Worm (Caenorhabditis elegans) whole organism, L2 larva: Measurements from ENCODE around the gene T04C12.11.

Source experiments
- ZK546.5 ChIP-seq: sonication (generic microtip); optimal IDR thresholded peaks from 2 replicates; lab custom pipeline; 2017; ENCODE audit warnings: missing biosample characterization, missing genetic modification characterization
- alr-1 ChIP-seq: fragments of 150-350 bp; optimal IDR thresholded peaks from 2 replicates; lab custom pipeline; 2014; ENCODE audit warnings: missing biosample characterization, missing genetic modification characterization
- ceh-16 ChIP-seq: fragments of 150-350 bp; optimal IDR thresholded peaks from 2 replicates; lab custom pipeline; 2014; ENCODE audit warnings: missing biosample characterization, missing genetic modification characterization
- crh-2 ChIP-seq: sonication (generic microtip); optimal IDR thresholded peaks from 2 replicates; lab custom pipeline; 2017; ENCODE audit warnings: missing biosample characterization, missing genetic modification characterization
- egl-27 ChIP-seq: sonication (generic microtip); optimal IDR thresholded peaks from 3 replicates; lab custom pipeline; 2017; ENCODE audit warnings: missing biosample characterization, missing genetic modification reagents, missing genetic modification characterization
- lin-13 ChIP-seq: fragments of 150-350 bp; optimal IDR thresholded peaks from 2 replicates; lab custom pipeline; 2014; ENCODE audit warnings: missing biosample characterization, missing genetic modification reagents, missing genetic modification characterization
- lin-39 ChIP-seq: fragments of 150-350 bp; optimal IDR thresholded peaks from 2 replicates; lab custom pipeline; 2014; ENCODE audit warnings: missing biosample characterization, missing genetic modification reagents, missing genetic modification characterization
- lsy-2 ChIP-seq, 2 experiments: fragments of 150-350 bp in 1 of 2; sonication (generic microtip) in 1 of 2; optimal IDR thresholded peaks; 2 replicates each; lab custom pipeline; 2014 to 2017; ENCODE audit warnings: missing biosample characterization in 2 of 2, missing genetic modification characterization in 2 of 2
- nhr-10 ChIP-seq: sonication (generic microtip); optimal IDR thresholded peaks from 2 replicates; lab custom pipeline; 2017; ENCODE audit warnings: missing biosample characterization, missing genetic modification characterization
- nhr-12 ChIP-seq: fragments of 150-350 bp; optimal IDR thresholded peaks from 2 replicates; lab custom pipeline; 2014; ENCODE audit warnings: missing biosample characterization, missing genetic modification characterization
- nhr-237 ChIP-seq: fragments of 150-350 bp; optimal IDR thresholded peaks from 2 replicates; lab custom pipeline; 2014; ENCODE audit warnings: missing biosample characterization, missing genetic modification characterization
- sem-4 ChIP-seq: fragments of 150-350 bp; optimal IDR thresholded peaks from 2 replicates; lab custom pipeline; 2014; ENCODE audit warnings: missing biosample characterization, missing genetic modification reagents, missing genetic modification characterization
- ztf-4 ChIP-seq: fragments of 150-350 bp; optimal IDR thresholded peaks from 2 replicates; lab custom pipeline; 2014; ENCODE audit warnings: missing biosample characterization, missing genetic modification characterization

DNA sequence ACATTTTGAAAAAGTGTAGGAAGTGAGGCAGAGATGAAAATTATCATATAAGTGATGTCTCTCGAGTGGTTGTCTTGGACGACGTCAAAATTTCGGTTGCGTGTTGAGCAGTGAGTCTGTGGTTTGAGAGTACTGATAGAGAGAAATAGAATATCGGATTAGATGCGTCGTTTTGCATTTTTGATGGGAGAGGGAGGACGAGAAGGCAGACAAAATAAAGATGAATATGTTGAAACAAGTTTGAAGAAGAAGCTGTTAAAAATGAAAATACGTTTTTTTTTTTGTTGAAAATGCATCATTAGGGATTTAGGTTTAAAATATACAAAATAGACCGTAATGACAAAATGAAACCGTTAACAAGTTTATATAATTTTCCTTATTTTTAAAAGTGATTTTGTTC is 3.0 kb upstream of the T04C12.11 start, which contains the start of gene T04C12.9:
- TF ChIP-seq sem-4 (tag; lab: Kevin White, UChicago), result no peak
- no peak for TF ChIP-seq lsy-2 (tag; optimal IDR thresholded peaks at IDR 0.05; lab: Kevin White, UChicago)
- no peak for TF ChIP-seq nhr-10 (tag; lab: Kevin White, UChicago)
- no peak for TF ChIP-seq ZK546.5 (tag; lab: Kevin White, UChicago)
- TF ChIP-seq ceh-16 (tag; lab: Kevin White, UChicago), result no peak
- TF ChIP-seq lin-13 (GFP tag; lab: Kevin White, UChicago), result no peak
- no peak for TF ChIP-seq alr-1 (tag; lab: Kevin White, UChicago)
- TF ChIP-seq crh-2, result no peak
- no peak for TF ChIP-seq ztf-4 (tag; lab: Kevin White, UChicago)
- no peak for TF ChIP-seq egl-27
- TF ChIP-seq lin-39 (tag; lab: Kevin White, UChicago), result no peak
- no peak for TF ChIP-seq nhr-12 (tag; lab: Kevin White, UChicago)
- TF ChIP-seq nhr-237 (tag; lab: Kevin White, UChicago), result no peak
